Worm (Caenorhabditis elegans): ENCODE measurements around the gene T18D3.9.

- no peak for TF ChIP-seq lin-13 (GFP tag; optimal IDR thresholded peaks at IDR 0.05)
- TF ChIP-seq ZK546.5 (tag; optimal IDR thresholded peaks at IDR 0.05) = no peak
- no peak for TF ChIP-seq egl-27 (tag; optimal IDR thresholded peaks at IDR 0.05)
- no peak for TF ChIP-seq ztf-4 (tag; optimal IDR thresholded peaks at IDR 0.05)
- no peak for TF ChIP-seq nhr-11 (tag; optimal IDR thresholded peaks at IDR 0.05)
- TF ChIP-seq aly-2 (tag; optimal IDR thresholded peaks at IDR 0.05) = no peak
- TF ChIP-seq snpc-4 (tag; optimal IDR thresholded peaks at IDR 0.05) = no peak
- no peak for TF ChIP-seq alr-1 (tag; optimal IDR thresholded peaks at IDR 0.05)
- TF ChIP-seq gmeb-1 (tag; optimal IDR thresholded peaks at IDR 0.05) = no peak
- no peak for TF ChIP-seq ztf-11 (tag; optimal IDR thresholded peaks at IDR 0.05)
These were observed 17.8 kb downstream of the T18D3.9 start for ce11 chrX:12436486-12436885.
